Fruit fly (Drosophila melanogaster) S2 (cell line): ENCODE results near the gene Mst89B.

Experiments used
- CG8478 ChIP-seq: fragments of >200 bp; optimal IDR thresholded peaks from 2 replicates; lab custom pipeline; 2018
- CTCF ChIP-seq, 2 experiments: fragments of >200 bp; optimal IDR thresholded peaks; 2 replicates each; lab custom pipeline; 2018

DNA sequence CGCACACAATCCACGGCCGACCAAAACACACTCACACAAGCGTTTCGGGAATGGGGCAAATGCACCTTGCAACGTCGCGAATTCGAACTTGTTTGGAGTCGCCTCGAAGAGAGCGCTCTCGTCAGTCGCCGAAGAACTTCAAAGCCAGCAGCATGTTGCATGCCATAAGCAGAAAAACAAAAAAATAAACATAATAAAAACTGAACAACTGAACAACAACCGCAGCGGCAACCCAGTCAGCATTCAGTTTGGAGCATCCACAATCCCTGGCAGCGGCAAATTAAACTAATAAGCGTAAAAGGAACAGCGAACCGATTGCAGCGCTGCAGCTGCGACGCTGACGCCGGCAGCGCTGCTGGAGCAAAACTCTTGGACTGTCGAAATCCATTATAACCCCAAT, 34.2 kb upstream of the Mst89B start:
- no peak for TF ChIP-seq CTCF (optimal IDR thresholded peaks at IDR 0.05; lab: Kevin White, UChicago)
- TF ChIP-seq CG8478 (lab: Kevin White, UChicago): no peak
